Worm (Caenorhabditis elegans): ENCODE data around the gene snf-12.

DNA sequence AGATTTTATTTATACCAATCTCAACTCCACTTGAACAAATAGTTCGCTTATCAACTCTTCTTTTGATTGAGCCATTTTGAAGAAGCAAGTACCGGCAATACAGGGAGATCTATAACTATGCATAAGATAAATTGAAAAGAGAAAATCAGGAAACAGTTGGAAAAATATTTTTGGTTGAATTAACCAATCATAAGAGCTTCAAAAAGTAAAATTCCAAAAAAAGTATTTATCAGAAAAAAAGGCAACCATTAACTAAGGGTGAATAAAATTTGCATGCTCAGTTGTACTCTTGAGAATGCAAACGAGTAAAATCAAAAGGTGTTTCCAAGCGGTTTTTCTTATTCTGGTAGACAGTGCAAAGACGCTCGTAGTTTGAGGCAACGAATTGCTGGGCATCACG lies 7.6 kb upstream of the snf-12 start, which contains the start of gene T25B6.5:
- TF ChIP-seq tbx-11 (GFP tag; IDR thresholded peaks at IDR 0.05) (no peak), ama-1 (optimal IDR thresholded peaks at IDR 0.05) (no peak), ceh-36 (tag; optimal IDR thresholded peaks at IDR 0.05) (no peak), F13C5.2 (tag; optimal IDR thresholded peaks at IDR 0.05) (no peak), tbx-37 (GFP tag; conservative IDR thresholded peaks at IDR 0.05) (no peak), hnd-1 (tag; optimal IDR thresholded peaks at IDR 0.05) (no peak), hmbx-1 (tag; optimal IDR thresholded peaks at IDR 0.05) (no peak), pes-1 (GFP tag; IDR thresholded peaks at IDR 0.05) (no peak), scrt-1 (GFP tag; IDR thresholded peaks at IDR 0.05) (no peak), flt-1 (GFP tag; IDR thresholded peaks at IDR 0.05) (no peak), ceh-13 (GFP tag; optimal IDR thresholded peaks at IDR 0.05) (no peak), sea-1 (GFP tag; conservative IDR thresholded peaks at IDR 0.05) (no peak), B0310.2 (tag; optimal IDR thresholded peaks at IDR 0.05) (no peak)
